Worm (Caenorhabditis elegans) whole organism, early embryonic: ENCODE measurements around the gene T04A8.8.

Experiments used
- B0310.2 ChIP-seq: sonication (generic microtip); optimal IDR thresholded peaks from 2 replicates; lab custom pipeline; 2016; ENCODE audit warnings: mild to moderate bottlenecking, missing genetic modification characterization, missing compliant biosample characterization
- F13C5.2 ChIP-seq: sonication (generic microtip); optimal IDR thresholded peaks from 2 replicates; lab custom pipeline; 2017; ENCODE audit warnings: mild to moderate bottlenecking, missing genetic modification characterization, inconsistent platforms, missing compliant biosample characterization
- aly-1 ChIP-seq: sonication (generic microtip); optimal IDR thresholded peaks from 2 replicates; lab custom pipeline; 2016; ENCODE audit warnings: missing genetic modification characterization, missing compliant biosample characterization
- ama-1 ChIP-seq: fragments of 150-350 bp; optimal IDR thresholded peaks from 2 replicates; lab custom pipeline; 2014
- ceh-13 ChIP-seq: fragments of 200-800 bp; sonication (Bioruptor generic); optimal IDR thresholded peaks from 2 replicates; lab custom pipeline; 2018; ENCODE audit warnings: mild to moderate bottlenecking, missing genetic modification characterization, missing compliant biosample characterization
- ceh-36 ChIP-seq: sonication (generic microtip); optimal IDR thresholded peaks from 2 replicates; lab custom pipeline; 2016; ENCODE audit warnings: missing genetic modification characterization, inconsistent platforms, missing compliant biosample characterization
- ets-7 ChIP-seq: sonication (generic microtip); optimal IDR thresholded peaks from 2 replicates; lab custom pipeline; 2016; ENCODE audit warnings: missing genotype, missing genetic modification characterization, missing compliant biosample characterization
- flt-1 ChIP-seq: fragments of 200-800 bp; sonication (Bioruptor generic); IDR thresholded peaks from 2 replicates; pipeline ENCODE4 v1.3.6; 2022; ENCODE audit warnings: missing genetic modification characterization, missing compliant biosample characterization
- hmbx-1 ChIP-seq: sonication (generic microtip); optimal IDR thresholded peaks from 2 replicates; lab custom pipeline; 2016; ENCODE audit warnings: mild to moderate bottlenecking, missing genetic modification characterization, missing compliant biosample characterization
- hmg-4 ChIP-seq: fragments of 200-800 bp; sonication (Bioruptor generic); optimal IDR thresholded peaks from 2 replicates; lab custom pipeline; 2018; ENCODE audit warnings: mild to moderate bottlenecking, missing genetic modification characterization, missing compliant biosample characterization
- hnd-1 ChIP-seq: sonication (generic microtip); optimal IDR thresholded peaks from 2 replicates; lab custom pipeline; 2016; ENCODE audit warnings: missing genetic modification characterization, missing compliant biosample characterization
- pes-1 ChIP-seq: fragments of 200-800 bp; sonication (Bioruptor generic); IDR thresholded peaks from 2 replicates; pipeline ENCODE4 v1.3.6; 2022; ENCODE audit warnings: missing genetic modification reagents, missing genetic modification characterization, missing compliant biosample characterization
- scrt-1 ChIP-seq: fragments of 200-800 bp; sonication (Bioruptor generic); IDR thresholded peaks from 2 replicates; pipeline ENCODE4 v1.3.6; 2022; ENCODE audit warnings: missing genetic modification characterization, missing compliant biosample characterization
- sea-1 ChIP-seq: fragments of 200-800 bp; sonication (Bioruptor generic); conservative IDR thresholded peaks from 2 replicates; pipeline ENCODE4 v1.3.6; 2022; ENCODE audit warnings: missing genetic modification characterization, missing compliant biosample characterization
- tbx-11 ChIP-seq: fragments of 200-800 bp; sonication (Bioruptor generic); IDR thresholded peaks from 2 replicates; pipeline ENCODE4 v1.3.6; 2022; ENCODE audit warnings: missing genetic modification characterization, missing compliant biosample characterization
- tbx-37 ChIP-seq: fragments of 200-800 bp; sonication (Bioruptor generic); conservative IDR thresholded peaks from 2 replicates; pipeline ENCODE4 v1.3.6; 2022; ENCODE audit warnings: missing genetic modification reagents, missing genetic modification characterization, missing compliant biosample characterization
- tra-4 ChIP-seq: sonication (generic microtip); optimal IDR thresholded peaks from 2 replicates; lab custom pipeline; 2017; ENCODE audit warnings: missing genetic modification characterization, missing compliant biosample characterization

T04A8.8 gene

DNA sequence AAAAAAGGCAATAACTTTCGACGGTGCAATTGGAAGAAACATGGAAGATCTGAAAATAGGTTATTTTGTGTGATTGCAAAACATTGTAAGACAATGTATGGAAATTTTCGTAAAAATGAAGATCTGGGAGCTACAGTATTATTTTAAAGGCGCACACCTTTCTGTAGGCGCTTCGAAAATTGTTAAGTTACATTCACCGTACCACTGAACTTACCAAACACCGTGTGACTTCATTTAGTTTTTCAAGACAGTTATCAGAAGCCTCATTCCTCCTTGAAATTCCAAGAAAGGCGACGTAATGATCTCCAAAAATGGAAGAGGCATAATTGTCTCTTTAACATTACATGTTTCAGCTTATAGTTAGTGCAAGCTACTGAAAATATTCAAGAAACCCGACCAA is 39.9 kb upstream of the T04A8.8 start:
- no peak for TF ChIP-seq ceh-36 (tag; lab: Kevin White, UChicago)
- no peak for TF ChIP-seq aly-1 (tag; lab: Kevin White, UChicago)
- no peak for TF ChIP-seq B0310.2 (tag; lab: Kevin White, UChicago)
- no peak for TF ChIP-seq flt-1
- no peak for TF ChIP-seq tbx-11
- no peak for TF ChIP-seq F13C5.2 (tag; lab: Kevin White, UChicago)
- TF ChIP-seq scrt-1 (GFP tag; lab: Robert Waterston, UW), result no peak
- no peak for TF ChIP-seq hmbx-1 (tag; lab: Kevin White, UChicago)
- no peak for TF ChIP-seq hmg-4
- no peak for TF ChIP-seq pes-1 (GFP tag; lab: Robert Waterston, UW)
- TF ChIP-seq tbx-37, result no peak
- no peak for TF ChIP-seq hnd-1 (tag; lab: Kevin White, UChicago)
- no peak for TF ChIP-seq ets-7 (tag; lab: Kevin White, UChicago)
- TF ChIP-seq sea-1, result no peak
- no peak for TF ChIP-seq ceh-13 (GFP tag; lab: Kevin White, UChicago)
- TF ChIP-seq tra-4, result no peak
- no peak for TF ChIP-seq ama-1 (lab: Kevin White, UChicago)

ce11 chrIII:4655402-4655801 is 38.4 kb upstream of the T04A8.8 start, which contains the start of gene T23F11.2:
T23F11.2 (minus strand) TSS chrIII:4655502.
- TF ChIP-seq hmg-4 (no peak), ama-1 (lab: Kevin White, UChicago) (no peak)

ce11 chrIII:4656415-4656814 is 37.4 kb upstream of the T04A8.8 start:
- TF ChIP-seq hmg-4, result no peak
- no peak for TF ChIP-seq tra-4
- TF ChIP-seq ceh-36 (tag; lab: Kevin White, UChicago), result no peak
- TF ChIP-seq flt-1, result no peak
- TF ChIP-seq ama-1 (lab: Kevin White, UChicago), result no peak
- no peak for TF ChIP-seq hmbx-1 (tag; lab: Kevin White, UChicago)

ce11 chrIII:4657386-4657785 is 36.4 kb upstream of the T04A8.8 start:
- TF ChIP-seq B0310.2 (tag; lab: Kevin White, UChicago) (no peak), pes-1 (GFP tag; lab: Robert Waterston, UW) (no peak), scrt-1 (GFP tag; lab: Robert Waterston, UW) (no peak), hmbx-1 (tag; lab: Kevin White, UChicago) (no peak), tbx-37 (no peak), tra-4 (no peak), ets-7 (tag; lab: Kevin White, UChicago) (no peak), hnd-1 (tag; lab: Kevin White, UChicago) (no peak), sea-1 (no peak), tbx-11 (no peak), F13C5.2 (tag; lab: Kevin White, UChicago) (no peak), aly-1 (tag; lab: Kevin White, UChicago) (no peak), flt-1 (no peak), ama-1 (lab: Kevin White, UChicago) (no peak), hmg-4 (no peak), ceh-36 (tag; lab: Kevin White, UChicago) (no peak), ceh-13 (GFP tag; lab: Kevin White, UChicago) (no peak)

DNA sequence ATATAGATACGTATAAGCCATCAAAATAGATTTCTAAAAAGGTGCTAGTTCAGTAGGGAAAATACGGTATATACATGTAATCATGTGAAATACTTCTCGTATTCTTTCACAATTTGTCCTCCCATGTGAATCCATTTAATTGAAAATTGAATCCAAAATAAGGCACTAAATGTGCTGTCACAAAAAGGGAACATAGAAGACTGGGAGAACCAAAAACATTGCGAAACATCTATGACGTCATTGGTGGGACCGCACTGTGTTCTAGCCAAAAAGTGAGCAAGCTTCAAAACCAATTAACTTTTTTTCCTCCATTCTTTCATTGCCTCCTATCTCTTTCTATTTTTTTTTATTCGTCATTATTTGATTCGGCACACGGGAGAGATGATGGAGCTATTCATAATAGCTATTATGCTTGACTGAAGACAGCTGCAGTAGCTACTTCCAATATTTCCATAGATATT is 35.4 kb upstream of the T04A8.8 start, which contains the start of gene cdka-1:
Gene cdka-1, plus strand, starts transcription at position 411 of the 461 bp plus-strand sequence.
- TF ChIP-seq B0310.2 (tag; lab: Kevin White, UChicago) (no peak), tbx-37 (no peak), ceh-13 (GFP tag; lab: Kevin White, UChicago) (no peak), tbx-11 (no peak), F13C5.2 (tag; lab: Kevin White, UChicago) (no peak), flt-1 (no peak), hmg-4 (no peak)

ce11 chrIII:4659426-4659825 is 34.4 kb upstream of the T04A8.8 start:
- TF ChIP-seq hmbx-1 (tag; lab: Kevin White, UChicago) (no peak), ceh-36 (tag; lab: Kevin White, UChicago) (no peak), F13C5.2 (tag; lab: Kevin White, UChicago) (no peak), B0310.2 (tag; lab: Kevin White, UChicago) (no peak), ceh-13 (GFP tag; lab: Kevin White, UChicago) (no peak), tbx-11 (no peak), aly-1 (tag; lab: Kevin White, UChicago) (no peak), hnd-1 (tag; lab: Kevin White, UChicago) (no peak), flt-1 (no peak), tra-4 (no peak), hmg-4 (no peak), scrt-1 (GFP tag; lab: Robert Waterston, UW) (no peak), ets-7 (tag; lab: Kevin White, UChicago) (no peak), pes-1 (GFP tag; lab: Robert Waterston, UW) (no peak), ama-1 (lab: Kevin White, UChicago) (no peak), tbx-37 (no peak), sea-1 (no peak)

- TF ChIP-seq hnd-1 (tag; lab: Kevin White, UChicago) (no peak), hmbx-1 (tag; lab: Kevin White, UChicago) (no peak), hmg-4 (no peak), ama-1 (lab: Kevin White, UChicago) (no peak), flt-1 (no peak), F13C5.2 (tag; lab: Kevin White, UChicago) (no peak), tbx-11 (no peak), tbx-37 (no peak), sea-1 (no peak), ets-7 (tag; lab: Kevin White, UChicago) (no peak), ceh-13 (GFP tag; lab: Kevin White, UChicago) (no peak), ceh-36 (tag; lab: Kevin White, UChicago) (no peak)
These were observed 28.5 kb upstream of the T04A8.8 start, which contains the start of gene T23F11.4 for ce11 chrIII:4665272-4665671. T23F11.4 (minus strand) TSS chrIII:4665372.
